Fruit fly (Drosophila melanogaster): ENCODE measurements around the gene CheB38c.

DNA sequence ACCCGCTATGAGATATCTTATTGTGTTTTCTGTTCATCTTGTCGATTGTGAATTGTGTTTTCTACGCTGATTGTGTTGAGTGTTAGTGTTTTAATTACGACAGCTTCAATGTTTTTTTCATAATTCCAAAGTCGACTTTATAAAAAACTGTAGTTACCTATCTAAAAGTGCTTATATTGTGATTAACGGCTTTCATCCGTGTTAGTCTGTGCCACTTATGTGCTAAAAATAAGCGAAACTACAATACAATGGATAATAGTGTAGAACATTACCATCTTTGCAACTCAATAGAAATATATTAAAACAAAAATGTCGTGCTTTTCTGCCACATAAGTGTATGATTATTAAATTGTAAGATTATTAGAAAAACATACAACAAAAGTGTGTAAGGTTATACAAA, 4.5 kb downstream of the CheB38c start, which contains the start of gene CG33322:
- TF ChIP-seq EcR (GFP tag; optimal IDR thresholded peaks at IDR 0.05) (no peak), CG4496 (GFP tag; IDR thresholded peaks at IDR 0.05) (no peak), CG14655 (GFP tag; optimal IDR thresholded peaks at IDR 0.05) (no peak), Ets98B (GFP tag; IDR thresholded peaks at IDR 0.05) (no peak), CG8159 (tag; optimal IDR thresholded peaks at IDR 0.05) (no peak), CG9948 (tag; optimal IDR thresholded peaks at IDR 0.05) (no peak), CG17806 (tag; optimal IDR thresholded peaks at IDR 0.05) (no peak), CG12605 (GFP tag; IDR thresholded peaks at IDR 0.05) (no peak), Pif1B (GFP tag; optimal IDR thresholded peaks at IDR 0.05) (no peak)
